Fruit fly (Drosophila melanogaster): ENCODE results near the gene Alp13.

dm6 chr3R:10052695-10053382, 22.3 kb downstream of the Alp13 start, which contains the start of the genes Fancl and Npc2e:
- TF ChIP-seq ttk (optimal IDR thresholded peaks at IDR 0.05): no peak
- no peak for TF ChIP-seq psq (optimal IDR thresholded peaks at IDR 0.05)

All from Kc167 (cell line).